Worm (Caenorhabditis elegans): ENCODE measurements around the gene oac-12.

Gene oac-12

ce11 chrV:4373656-4374055, 41.3 kb upstream of the oac-12 start:
- TF ChIP-seq vab-7 (GFP tag; IDR thresholded peaks at IDR 0.05) (no peak), attf-4 (tag; optimal IDR thresholded peaks at IDR 0.05) (no peak), hmg-1.1 (GFP tag; IDR thresholded peaks at IDR 0.05) (no peak), gei-8 (GFP tag; optimal IDR thresholded peaks at IDR 0.05) (no peak), hlh-30 (tag; optimal IDR thresholded peaks at IDR 0.05; ENCODE audit: insufficient read depth) (no peak), lim-7 (GFP tag; IDR thresholded peaks at IDR 0.05) (no peak), mxl-2 (GFP tag; conservative IDR thresholded peaks at IDR 0.05) (no peak), lin-15B (tag; optimal IDR thresholded peaks at IDR 0.05) (no peak), lin-38 (GFP tag; IDR thresholded peaks at IDR 0.05) (peak; percentile 42)

ce11 chrV:4372986-4373385, 40.6 kb upstream of the oac-12 start:
- TF ChIP-seq zfp-3 (GFP tag; conservative IDR thresholded peaks at IDR 0.05) (no peak), set-16 (GFP tag; IDR thresholded peaks at IDR 0.05) (peak; percentile 88)

DNA sequence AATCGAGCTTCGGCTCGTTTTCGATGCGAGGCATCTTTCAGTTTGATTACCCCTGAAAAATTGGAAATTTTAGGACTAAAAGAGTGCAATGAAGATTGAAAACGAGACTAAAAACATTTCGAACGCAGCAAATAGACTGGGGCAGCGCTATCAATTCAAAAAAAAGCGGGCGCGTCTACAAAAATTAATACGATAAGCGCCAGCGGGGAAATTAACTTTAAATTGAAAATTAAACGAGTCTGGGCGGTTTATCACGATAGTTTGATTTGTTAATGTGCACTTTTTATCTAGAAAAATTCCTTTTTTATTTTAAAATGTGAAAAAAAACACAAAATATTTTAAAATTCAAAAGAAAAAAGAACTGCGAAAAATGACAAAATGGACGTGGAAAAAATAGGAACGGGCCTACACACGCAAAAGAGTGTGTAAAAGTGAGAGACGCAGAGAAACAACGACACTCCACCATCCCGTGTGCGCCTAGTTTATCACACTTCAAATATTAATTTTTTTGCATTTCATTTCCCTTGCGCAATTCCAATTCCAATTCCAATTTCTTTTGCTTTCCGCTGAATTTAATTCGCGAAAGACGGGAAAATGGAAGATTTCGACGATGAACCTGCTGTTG, 39.1 kb upstream of the oac-12 start, which contains the start of the genes gmpr-1 and fipp-1:
Gene gmpr-1 (minus strand): TSS at position 75 of the 625 bp plus-strand sequence.
Gene fipp-1 (plus strand): TSS at position 499 of the 625 bp plus-strand sequence.
- TF ChIP-seq ztf-11 (tag; optimal IDR thresholded peaks at IDR 0.05) (no peak), nhr-237 (tag; optimal IDR thresholded peaks at IDR 0.05) (no peak), F26F4.8 (GFP tag; conservative IDR thresholded peaks at IDR 0.05) (no peak), F49E8.2 (tag; optimal IDR thresholded peaks at IDR 0.05; ENCODE audit: borderline replicate concordance) (no peak), Y5F2A.4 (GFP tag; optimal IDR thresholded peaks at IDR 0.05) (no peak), rbr-2 (tag; optimal IDR thresholded peaks at IDR 0.05) (no peak), zfp-3 (GFP tag; conservative IDR thresholded peaks at IDR 0.05) (no peak), vab-7 (GFP tag; IDR thresholded peaks at IDR 0.05) (no peak), D1046.2 (GFP tag; IDR thresholded peaks at IDR 0.05) (no peak), R02D3.7 (tag; optimal IDR thresholded peaks at IDR 0.05) (no peak), duxl-1 (tag; optimal IDR thresholded peaks at IDR 0.05; ENCODE audit: poor library complexity) (no peak), dmd-9 (GFP tag; IDR thresholded peaks at IDR 0.05) (no peak), Y105C5A.15 (GFP tag; IDR thresholded peaks at IDR 0.05) (no peak), nhr-76 (tag; optimal IDR thresholded peaks at IDR 0.05) (no peak), Y75B8A.6 (GFP tag; IDR thresholded peaks at IDR 0.05) (no peak), saeg-2 (GFP tag; IDR thresholded peaks at IDR 0.05) (no peak), unc-39 (tag; optimal IDR thresholded peaks at IDR 0.05) (no peak), ZK337.2 (GFP tag; IDR thresholded peaks at IDR 0.05) (no peak), nhr-11 (tag; optimal IDR thresholded peaks at IDR 0.05) (no peak), mdl-1 (tag; optimal IDR thresholded peaks at IDR 0.05) (peak in 1 of 2 experiments; percentile 8), lin-38 (GFP tag; IDR thresholded peaks at IDR 0.05) (peak; percentile 31; the same call in 1 of the 2 replicates), dmd-6 (GFP tag; IDR thresholded peaks at IDR 0.05) (no peak), hlh-30 (tag; optimal IDR thresholded peaks at IDR 0.05; ENCODE audit: insufficient read depth) (peak; percentile 42), jun-1 (tag; optimal IDR thresholded peaks at IDR 0.05) (no peak), gei-8 (GFP tag; optimal IDR thresholded peaks at IDR 0.05) (no peak), ces-1 (GFP tag; optimal IDR thresholded peaks at IDR 0.05) (no peak), snpc-1.2 (GFP tag; IDR thresholded peaks at IDR 0.05) (no peak), hlh-11 (tag; optimal IDR thresholded peaks at IDR 0.05) (peak; percentile 23), madf-9 (GFP tag; conservative IDR thresholded peaks at IDR 0.05) (no peak), T26A8.4 (GFP tag; IDR thresholded peaks at IDR 0.05) (no peak), spr-3 (GFP tag; optimal IDR thresholded peaks at IDR 0.05) (no peak), nhr-25 (tag; optimal IDR thresholded peaks at IDR 0.05; ENCODE audit: borderline replicate concordance, insufficient read depth) (peak; percentile 5), mxl-3 (GFP tag; optimal IDR thresholded peaks at IDR 0.05) (no peak), attf-4 (tag; optimal IDR thresholded peaks at IDR 0.05) (no peak), lim-7 (GFP tag; IDR thresholded peaks at IDR 0.05) (no peak), lin-29 (GFP tag; IDR thresholded peaks at IDR 0.05) (no peak), daf-19 (GFP tag; conservative IDR thresholded peaks at IDR 0.05) (no peak), Y48G9A.11 (GFP tag; IDR thresholded peaks at IDR 0.05) (peak; percentile 80), fos-1 (tag; optimal IDR thresholded peaks at IDR 0.05) (no peak), lin-15B (tag; optimal IDR thresholded peaks at IDR 0.05) (no peak), lir-3 (tag; optimal IDR thresholded peaks at IDR 0.05) (no peak), cey-2 (tag; optimal IDR thresholded peaks at IDR 0.05; ENCODE audit: borderline replicate concordance, insufficient read depth) (no peak)
